Worm (Caenorhabditis elegans) whole organism, young adult: ENCODE data around the gene sri-1.
"Not testable (repeated sequence)": the region's sequence is repeated elsewhere in the genome, so short reads cannot be mapped to it uniquely, and the experiment has no call there.

ENCODE experiments used
- B0336.3 ChIP-seq: fragments of 200-800 bp; sonication (Bioruptor generic); IDR thresholded peaks from 2 replicates; pipeline ENCODE4 v1.3.6; 2022; ENCODE audit warnings: missing genetic modification characterization, missing compliant biosample characterization
- F22D6.2 ChIP-seq: sonication (generic microtip); optimal IDR thresholded peaks from 2 replicates; lab custom pipeline; 2016; ENCODE audit warnings: mild to moderate bottlenecking, missing genetic modification characterization, missing compliant biosample characterization
- Y95B8A.8 ChIP-seq: fragments of 200-800 bp; sonication (Bioruptor generic); IDR thresholded peaks from 2 replicates; pipeline ENCODE4 v1.3.6; 2022; ENCODE audit warnings: missing genetic modification reagents, missing genetic modification characterization, missing compliant biosample characterization
- ZK185.1 ChIP-seq: sonication (generic microtip); optimal IDR thresholded peaks from 2 replicates; lab custom pipeline; 2016; ENCODE audit warnings: mild to moderate bottlenecking, missing genetic modification characterization, missing compliant biosample characterization; ENCODE audit not compliant: poor library complexity, severe bottlenecking
- attf-3 ChIP-seq: fragments of 200-800 bp; sonication (Bioruptor generic); conservative IDR thresholded peaks from 2 replicates; pipeline ENCODE4 v1.3.6; 2022; ENCODE audit warnings: missing genetic modification reagents, missing genetic modification characterization, missing compliant biosample characterization
- attf-6 ChIP-seq: fragments of 200-800 bp; sonication (Bioruptor generic); IDR thresholded peaks from 2 replicates; pipeline ENCODE4 v1.3.6; 2022; ENCODE audit warnings: missing genetic modification reagents, missing genetic modification characterization, missing compliant biosample characterization
- bed-1 ChIP-seq: fragments of 200-800 bp; sonication (Bioruptor generic); IDR thresholded peaks from 2 replicates; pipeline ENCODE4 v1.3.6; 2022; ENCODE audit warnings: missing genetic modification reagents, missing genetic modification characterization, missing compliant biosample characterization
- cebp-1 ChIP-seq, 2 experiments: fragments of 200-800 bp in 1 of 2; sonication (Bioruptor generic) in 1 of 2; sonication (generic microtip) in 1 of 2; IDR thresholded peaks in 1 of 2; optimal IDR thresholded peaks in 1 of 2; 2 replicates each; pipeline versions ENCODE4 v1.3.6 to Lab custom; 2017 to 2022; ENCODE audit warnings: missing compliant biosample characterization in 2 of 2, missing genetic modification characterization in 2 of 2, mild to moderate bottlenecking in 1 of 2, missing genetic modification reagents in 1 of 2, moderate library complexity in 1 of 2
- ceh-27 ChIP-seq: fragments of 200-800 bp; sonication (Bioruptor generic); optimal IDR thresholded peaks from 2 replicates; lab custom pipeline; 2018; ENCODE audit warnings: mild to moderate bottlenecking, missing genetic modification characterization, moderate library complexity, missing compliant biosample characterization
- die-1 ChIP-seq: sonication (generic microtip); optimal IDR thresholded peaks from 2 replicates; lab custom pipeline; 2016; ENCODE audit warnings: missing genotype, mild to moderate bottlenecking, missing genetic modification characterization, missing compliant biosample characterization
- dpl-1 ChIP-seq: fragments of 150-350 bp; optimal IDR thresholded peaks from 2 replicates; lab custom pipeline; 2014; ENCODE audit warnings: missing biosample characterization, missing genetic modification reagents, missing genetic modification characterization
- efl-1 ChIP-seq: fragments of 150-350 bp; optimal IDR thresholded peaks from 2 replicates; lab custom pipeline; 2014; ENCODE audit warnings: missing biosample characterization, missing genetic modification reagents, missing genetic modification characterization
- fkh-3 ChIP-seq: sonication (generic microtip); optimal IDR thresholded peaks from 2 replicates; lab custom pipeline; 2016; ENCODE audit warnings: mild to moderate bottlenecking, missing genetic modification characterization, missing compliant biosample characterization
- gei-17 ChIP-seq: fragments of 200-800 bp; sonication (Bioruptor generic); optimal IDR thresholded peaks from 2 replicates; lab custom pipeline; 2018; ENCODE audit warnings: mild to moderate bottlenecking, missing genetic modification characterization, missing compliant biosample characterization
- hrde-1 ChIP-seq: sonication (generic microtip); optimal IDR thresholded peaks from 2 replicates; lab custom pipeline; 2016; ENCODE audit warnings: missing genetic modification characterization, mild to moderate bottlenecking, missing compliant biosample characterization, moderate library complexity, missing genotype, missing genetic modification reagents, borderline replicate concordance
- hsf-1 ChIP-seq: fragments of 200-800 bp; sonication (Bioruptor generic); IDR thresholded peaks from 2 replicates; pipeline ENCODE4 v1.3.6; 2022; ENCODE audit warnings: missing genetic modification reagents, missing genetic modification characterization, missing compliant biosample characterization
- lag-1 ChIP-seq: fragments of 200-800 bp; sonication (Bioruptor generic); IDR thresholded peaks from 2 replicates; pipeline ENCODE4 v1.3.6; 2022; ENCODE audit warnings: missing genetic modification reagents, missing genetic modification characterization, missing compliant biosample characterization
- lin-40 ChIP-seq: sonication (generic microtip); optimal IDR thresholded peaks from 2 replicates; lab custom pipeline; 2016; ENCODE audit warnings: missing genetic modification characterization, mild to moderate bottlenecking, missing compliant biosample characterization, missing genotype, missing genetic modification reagents
- madf-10 ChIP-seq: sonication (generic microtip); optimal IDR thresholded peaks from 2 replicates; lab custom pipeline; 2016; ENCODE audit warnings: mild to moderate bottlenecking, missing genetic modification characterization, missing compliant biosample characterization
- madf-8 ChIP-seq: fragments of 200-800 bp; sonication (Bioruptor generic); conservative IDR thresholded peaks from 2 replicates; pipeline ENCODE4 v1.3.6; 2022; ENCODE audit warnings: missing genetic modification reagents, missing genetic modification characterization, missing compliant biosample characterization
- mel-28 ChIP-seq: sonication (generic microtip); optimal IDR thresholded peaks from 2 replicates; lab custom pipeline; 2016; ENCODE audit warnings: borderline replicate concordance, mild to moderate bottlenecking, missing genetic modification characterization, missing compliant biosample characterization
- mxl-1 ChIP-seq: sonication (generic microtip); optimal IDR thresholded peaks from 2 replicates; lab custom pipeline; 2016; ENCODE audit warnings: missing genetic modification characterization, missing compliant biosample characterization
- nhr-80 ChIP-seq: sonication (generic microtip); optimal IDR thresholded peaks from 2 replicates; lab custom pipeline; 2016; ENCODE audit warnings: missing genetic modification characterization, missing compliant biosample characterization
- pha-4 ChIP-seq: fragments of 150-350 bp; sonication (generic microtip); optimal IDR thresholded peaks from 2 replicates; lab custom pipeline; 2014; ENCODE audit warnings: missing biosample characterization, missing genetic modification reagents, missing genetic modification characterization
- sea-2 ChIP-seq: fragments of 200-800 bp; sonication (Bioruptor generic); IDR thresholded peaks from 2 replicates; pipeline ENCODE4 v1.3.6; 2022; ENCODE audit warnings: missing genetic modification characterization, missing compliant biosample characterization
- snpc-1.1 ChIP-seq: sonication (generic microtip); optimal IDR thresholded peaks from 2 replicates; lab custom pipeline; 2017; ENCODE audit warnings: missing genetic modification characterization, mild to moderate bottlenecking, missing compliant biosample characterization, antibody characterized with exemption, moderate library complexity, missing genotype, missing genetic modification reagents; ENCODE audit not compliant: insufficient read depth
- snpc-4 ChIP-seq, 5 experiments: fragments of 150-350 bp in 1 of 5; sonication (generic microtip) in 4 of 5; optimal IDR thresholded peaks; 2 replicates each; lab custom pipeline; 2014 to 2018; ENCODE audit warnings: missing genetic modification characterization in 5 of 5, missing biosample characterization in 3 of 5, antibody characterized with exemption in 2 of 5, mild to moderate bottlenecking in 2 of 5, missing compliant biosample characterization in 2 of 5, missing genotype in 2 of 5, moderate library complexity in 2 of 5, missing genetic modification reagents in 1 of 5
- somi-1 ChIP-seq: fragments of 200-800 bp; sonication (Bioruptor generic); optimal IDR thresholded peaks from 2 replicates; lab custom pipeline; 2018; ENCODE audit warnings: mild to moderate bottlenecking, missing genetic modification characterization, missing compliant biosample characterization
- ztf-26 ChIP-seq: sonication (generic microtip); optimal IDR thresholded peaks from 2 replicates; lab custom pipeline; 2017; ENCODE audit warnings: missing genetic modification characterization, missing compliant biosample characterization
- ztf-28 ChIP-seq: fragments of 200-800 bp; sonication (Bioruptor generic); IDR thresholded peaks from 2 replicates; pipeline ENCODE4 v1.3.6; 2022; ENCODE audit warnings: missing genetic modification reagents, missing genetic modification characterization, missing compliant biosample characterization

The sri-1 gene

ce11 chrV:15929882-15930281 is 37.6 kb downstream of the sri-1 start, which contains the start of gene srbc-77:
srbc-77 (plus strand) TSS chrV:15930182.
- not testable (repeated sequence) for TF ChIP-seq B0336.3 (GFP tag; lab: Robert Waterston, UW); somi-1; hsf-1 (GFP tag; lab: Robert Waterston, UW)

ce11 chrV:15928325-15928724 is 39.1 kb downstream of the sri-1 start, which contains the start of gene pzf-1:
pzf-1 (minus strand) TSS chrV:15928425.
- TF ChIP-seq madf-8 (GFP tag; lab: Robert Waterston, UW) (no peak), snpc-1.1 (tag; lab: Kevin White, UChicago) (no peak), snpc-4 (GFP tag; optimal IDR thresholded peaks at IDR 0.05; lab: Kevin White, UChicago) (no peak), snpc-4 (tag; optimal IDR thresholded peaks at IDR 0.05; lab: Kevin White, UChicago) (no peak), hsf-1 (GFP tag; lab: Robert Waterston, UW) (no peak), hrde-1 (no peak), nhr-80 (tag; lab: Kevin White, UChicago) (no peak), attf-6 (GFP tag; lab: Robert Waterston, UW) (no peak), pha-4 (no peak), die-1 (tag; lab: Kevin White, UChicago) (no peak), bed-1 (GFP tag; lab: Robert Waterston, UW) (no peak), mxl-1 (tag; lab: Kevin White, UChicago) (no peak), mel-28 (tag; lab: Kevin White, UChicago) (no peak), attf-3 (GFP tag; lab: Robert Waterston, UW) (no peak), ceh-27 (GFP tag; lab: Kevin White, UChicago) (no peak), ztf-28 (GFP tag; lab: Robert Waterston, UW) (no peak), Y95B8A.8 (GFP tag; lab: Robert Waterston, UW) (no peak), efl-1 (GFP tag; lab: Kevin White, UChicago) (no peak), cebp-1 (GFP tag; IDR thresholded peaks at IDR 0.05; lab: Robert Waterston, UW) (no peak), cebp-1 (tag; optimal IDR thresholded peaks at IDR 0.05; lab: Kevin White, UChicago) (no peak), ZK185.1 (tag; lab: Kevin White, UChicago) (no peak), sea-2 (GFP tag; lab: Robert Waterston, UW) (no peak)
- TF ChIP-seq, all 124 proteins: peak for 0

ce11 chrV:15924307-15924706 is 43.1 kb downstream of the sri-1 start, which contains the start of gene nhr-108:
nhr-108 (minus strand) TSS chrV:15924472.
- no peak for TF ChIP-seq lag-1 (GFP tag; lab: Robert Waterston, UW)
- TF ChIP-seq lin-40 (tag; lab: Kevin White, UChicago): no peak
- TF ChIP-seq ZK185.1 (tag; lab: Kevin White, UChicago): no peak
- no peak for TF ChIP-seq attf-3 (GFP tag; lab: Robert Waterston, UW)
- TF ChIP-seq gei-17 (GFP tag; lab: Kevin White, UChicago): no peak
- no peak for TF ChIP-seq ztf-26 (tag; lab: Kevin White, UChicago)
- no peak for TF ChIP-seq Y95B8A.8 (GFP tag; lab: Robert Waterston, UW)
- TF ChIP-seq fkh-3 (tag; lab: Kevin White, UChicago): no peak
- no peak for TF ChIP-seq F22D6.2
- TF ChIP-seq madf-10: no peak
- TF ChIP-seq dpl-1 (GFP tag; lab: Kevin White, UChicago): no peak

DNA sequence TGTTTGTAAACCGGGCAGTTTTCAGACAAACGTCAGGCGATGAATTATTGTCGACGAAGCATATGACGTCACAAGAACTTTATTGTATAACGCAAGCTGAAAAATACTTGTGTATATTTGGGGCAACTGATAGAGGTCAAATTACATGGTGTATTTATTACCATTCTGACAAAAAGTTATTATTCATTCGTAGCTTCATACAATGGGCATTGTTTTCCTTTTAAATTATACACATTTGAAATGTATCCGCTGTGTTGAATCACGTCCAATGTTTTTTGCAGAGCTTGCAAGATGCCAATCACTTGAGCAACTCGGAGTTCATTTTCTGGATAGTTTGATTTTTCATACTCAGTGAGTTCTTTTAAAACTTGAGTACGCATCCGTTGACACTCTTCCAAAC is 44.5 kb downstream of the sri-1 start, which contains the start of gene F35E8.13:
F35E8.13 (plus strand) TSS at position 301 of the 400 bp plus-strand sequence.
- no peak for TF ChIP-seq gei-17 (GFP tag; lab: Kevin White, UChicago)
